Fruit fly (Drosophila melanogaster) whole organism, embryonic: ENCODE data around the gene pigs.

Source experiments
- B-H1 ChIP-seq: fragments of 200-800 bp; sonication (Bioruptor generic); IDR thresholded peaks from 3 replicates; pipeline ENCODE4 v1.3.6; 2022; ENCODE audit warnings: missing biosample characterization, missing genetic modification characterization
- Bgb ChIP-seq: fragments of 200-800 bp; sonication (Bioruptor generic); IDR thresholded peaks from 2 replicates; pipeline ENCODE4 v1.3.6; 2022; ENCODE audit warnings: missing biosample characterization, missing genetic modification characterization; ENCODE audit not compliant: partially characterized antibody
- CG10654 ChIP-seq: fragments of 200-800 bp; sonication (Bioruptor generic); optimal IDR thresholded peaks from 2 replicates; lab custom pipeline; 2016; ENCODE audit warnings: missing biosample characterization, missing genetic modification characterization
- CG10979 ChIP-seq: fragments of 200-800 bp; sonication (Bioruptor generic); optimal IDR thresholded peaks from 2 replicates; lab custom pipeline; 2018; ENCODE audit warnings: missing biosample characterization, mild to moderate bottlenecking, missing genetic modification characterization, moderate library complexity
- CG11093 ChIP-seq: fragments of 200-800 bp; sonication (Bioruptor generic); IDR thresholded peaks from 3 replicates; pipeline ENCODE4 v1.3.6; 2022; ENCODE audit warnings: missing biosample characterization, missing genetic modification characterization
- CG11560 ChIP-seq: fragments of 200-800 bp; sonication (Bioruptor generic); IDR thresholded peaks from 3 replicates; pipeline ENCODE4 v1.3.6; 2022; ENCODE audit warnings: missing biosample characterization, missing genetic modification characterization
- CG12219 ChIP-seq: fragments of 200-800 bp; sonication (Bioruptor generic); optimal IDR thresholded peaks from 3 replicates; lab custom pipeline; 2018; ENCODE audit warnings: missing biosample characterization, mild to moderate bottlenecking, missing genetic modification characterization
- CG13894 ChIP-seq: fragments of 200-800 bp; sonication (Bioruptor generic); optimal IDR thresholded peaks from 3 replicates; lab custom pipeline; 2018; ENCODE audit warnings: missing biosample characterization, mild to moderate bottlenecking, missing genetic modification characterization, moderate library complexity
- CG14667 ChIP-seq: fragments of 200-800 bp; sonication (Bioruptor generic); IDR thresholded peaks from 2 replicates; pipeline ENCODE4 v1.3.6; 2022; ENCODE audit warnings: missing biosample characterization, missing genetic modification characterization
- CG15269 ChIP-seq: fragments of 200-800 bp; sonication (Bioruptor generic); optimal IDR thresholded peaks from 2 replicates; lab custom pipeline; 2018; ENCODE audit warnings: missing biosample characterization, mild to moderate bottlenecking, missing genetic modification characterization, moderate library complexity
- CG15601 ChIP-seq: fragments of 200-800 bp; sonication (Bioruptor generic); optimal IDR thresholded peaks from 3 replicates; lab custom pipeline; 2019; ENCODE audit warnings: missing biosample characterization, mild to moderate bottlenecking, missing genetic modification characterization, moderate library complexity
- CG1602 ChIP-seq: fragments of 200-800 bp; sonication (Bioruptor generic); optimal IDR thresholded peaks from 3 replicates; lab custom pipeline; 2016; ENCODE audit warnings: missing biosample characterization, missing genetic modification characterization
- CG17802 ChIP-seq: fragments of 200-800 bp; sonication (Bioruptor generic); optimal IDR thresholded peaks from 2 replicates; lab custom pipeline; 2018; ENCODE audit warnings: missing biosample characterization, mild to moderate bottlenecking, missing genetic modification characterization, moderate library complexity
- CG31365 ChIP-seq: fragments of 200-800 bp; sonication (Bioruptor generic); optimal IDR thresholded peaks from 2 replicates; lab custom pipeline; 2018; ENCODE audit warnings: missing biosample characterization, mild to moderate bottlenecking, missing genetic modification characterization
- CG32772 ChIP-seq: fragments of 200-800 bp; sonication (Bioruptor generic); IDR thresholded peaks from 2 replicates; pipeline ENCODE4 v1.3.6; 2022; ENCODE audit warnings: missing biosample characterization, missing genetic modification characterization
- CG33557 ChIP-seq: fragments of 200-800 bp; sonication (Bioruptor generic); optimal IDR thresholded peaks from 2 replicates; lab custom pipeline; 2019; ENCODE audit warnings: missing biosample characterization, mild to moderate bottlenecking, missing genetic modification characterization, moderate library complexity
- CG34376 ChIP-seq: fragments of 200-800 bp; sonication (Bioruptor generic); optimal IDR thresholded peaks from 2 replicates; lab custom pipeline; 2018; ENCODE audit warnings: missing biosample characterization, mild to moderate bottlenecking, missing genetic modification characterization
- CG4404 ChIP-seq: fragments of 200-800 bp; sonication (Bioruptor generic); IDR thresholded peaks from 2 replicates; pipeline ENCODE4 v1.3.6; 2022; ENCODE audit warnings: missing biosample characterization, missing genetic modification characterization
- CG4730 ChIP-seq: fragments of 200-800 bp; sonication (Bioruptor generic); IDR thresholded peaks from 2 replicates; pipeline ENCODE4 v1.3.6; 2022; ENCODE audit warnings: missing biosample characterization, missing genetic modification characterization
- CG5180 ChIP-seq: fragments of 200-800 bp; sonication (Bioruptor generic); optimal IDR thresholded peaks from 3 replicates; lab custom pipeline; 2017; ENCODE audit warnings: missing biosample characterization, missing genetic modification characterization, mild to moderate bottlenecking, moderate library complexity, missing genetic modification reagents
- CG6654 ChIP-seq: fragments of 200-800 bp; sonication (Bioruptor generic); optimal IDR thresholded peaks from 2 replicates; lab custom pipeline; 2017; ENCODE audit warnings: missing biosample characterization, mild to moderate bottlenecking, missing genetic modification characterization
- CG7556 ChIP-seq: fragments of 200-800 bp; sonication (Bioruptor generic); optimal IDR thresholded peaks from 2 replicates; lab custom pipeline; 2017; ENCODE audit warnings: missing biosample characterization, mild to moderate bottlenecking, missing genetic modification characterization
- CG7928 ChIP-seq: fragments of 200-800 bp; sonication (Bioruptor generic); optimal IDR thresholded peaks from 2 replicates; lab custom pipeline; 2017; ENCODE audit warnings: missing biosample characterization, mild to moderate bottlenecking, missing genetic modification characterization
- CG8281 ChIP-seq: fragments of 200-800 bp; sonication (Bioruptor generic); optimal IDR thresholded peaks from 2 replicates; lab custom pipeline; 2018; ENCODE audit warnings: missing biosample characterization, mild to moderate bottlenecking, missing genetic modification characterization, moderate library complexity
- HmgZ ChIP-seq: fragments of 200-800 bp; sonication (Bioruptor generic); optimal IDR thresholded peaks from 2 replicates; lab custom pipeline; 2018; ENCODE audit warnings: missing biosample characterization, mild to moderate bottlenecking, missing genetic modification characterization
- Lhr ChIP-seq: fragments of 200-800 bp; sonication (Bioruptor generic); optimal IDR thresholded peaks from 3 replicates; lab custom pipeline; 2017; ENCODE audit warnings: mild to moderate bottlenecking, missing biosample characterization, missing genetic modification reagents, missing genetic modification characterization
- Med ChIP-seq: fragments of 200-800 bp; sonication (Bioruptor generic); peaks from one replicate; lab custom pipeline; 2016; ENCODE audit warnings: missing biosample characterization, missing genetic modification characterization, mild to moderate bottlenecking, inconsistent platforms, moderate library complexity
- Ravus ChIP-seq: fragments of 200-800 bp; sonication (Bioruptor generic); IDR thresholded peaks from 2 replicates; pipeline ENCODE4 v1.3.6; 2022; ENCODE audit warnings: missing biosample characterization, missing genetic modification characterization
- Xrp1 ChIP-seq: fragments of 200-800 bp; sonication (Bioruptor generic); IDR thresholded peaks from 2 replicates; pipeline ENCODE4 v1.3.6; 2022; ENCODE audit warnings: missing biosample characterization, missing genetic modification characterization
- ab ChIP-seq: fragments of 200-800 bp; sonication (Bioruptor generic); optimal IDR thresholded peaks from 2 replicates; lab custom pipeline; 2016; ENCODE audit warnings: missing biosample characterization, missing genetic modification characterization
- az2 ChIP-seq: fragments of 200-800 bp; sonication (Bioruptor generic); optimal IDR thresholded peaks from 3 replicates; lab custom pipeline; 2016; ENCODE audit warnings: missing biosample characterization, missing genetic modification characterization
- bbx ChIP-seq: fragments of 200-800 bp; sonication (Bioruptor generic); IDR thresholded peaks from 2 replicates; pipeline ENCODE4 v1.3.6; 2022; ENCODE audit warnings: missing biosample characterization, missing genetic modification characterization; ENCODE audit not compliant: partially characterized antibody
- cas ChIP-seq: fragments of 200-800 bp; sonication (Bioruptor generic); IDR thresholded peaks from 2 replicates; pipeline ENCODE4 v1.3.6; 2022; ENCODE audit warnings: missing biosample characterization, missing genetic modification characterization
- caup ChIP-seq: fragments of 200-800 bp; sonication (Bioruptor generic); optimal IDR thresholded peaks from 3 replicates; lab custom pipeline; 2017; ENCODE audit warnings: missing biosample characterization, mild to moderate bottlenecking, missing genetic modification characterization, moderate library complexity; ENCODE audit not compliant: severe bottlenecking
- dan ChIP-seq: fragments of 200-800 bp; sonication (Bioruptor generic); IDR thresholded peaks from 2 replicates; pipeline ENCODE4 v1.3.6; 2022; ENCODE audit warnings: missing biosample characterization, missing genetic modification characterization
- dimm ChIP-seq: fragments of 200-800 bp; sonication (Bioruptor generic); IDR thresholded peaks from 2 replicates; pipeline ENCODE4 v1.3.6; 2022; ENCODE audit warnings: missing biosample characterization, missing genetic modification characterization
- dpn ChIP-seq, 2 experiments: fragments of 200-800 bp; sonication (Bioruptor generic); optimal IDR thresholded peaks; 3 replicates each; lab custom pipeline; 2016; ENCODE audit warnings: missing biosample characterization in 2 of 2, missing genetic modification characterization in 2 of 2
- esg ChIP-seq: fragments of 200-800 bp; sonication (Bioruptor generic); conservative IDR thresholded peaks from 2 replicates; pipeline ENCODE4 v1.3.6; 2022; ENCODE audit warnings: missing biosample characterization, missing genetic modification characterization
- exex ChIP-seq: fragments of 200-800 bp; sonication (Bioruptor generic); optimal IDR thresholded peaks from 4 replicates; lab custom pipeline; 2018; ENCODE audit warnings: missing biosample characterization, mild to moderate bottlenecking, missing genetic modification characterization, moderate library complexity
- gcm ChIP-seq: fragments of 200-800 bp; sonication (Bioruptor generic); optimal IDR thresholded peaks from 2 replicates; lab custom pipeline; 2019; ENCODE audit warnings: missing biosample characterization, mild to moderate bottlenecking, missing genetic modification characterization, moderate library complexity
- gfzf ChIP-seq: fragments of 200-800 bp; sonication (Bioruptor generic); optimal IDR thresholded peaks from 2 replicates; lab custom pipeline; 2016; ENCODE audit warnings: missing biosample characterization, mild to moderate bottlenecking, missing genetic modification characterization, moderate library complexity
- grau ChIP-seq: fragments of 200-800 bp; optimal IDR thresholded peaks from 3 replicates; lab custom pipeline; 2019; ENCODE audit warnings: missing biosample characterization, mild to moderate bottlenecking, missing genetic modification characterization, moderate library complexity
- mam ChIP-seq: fragments of 200-800 bp; sonication (Bioruptor generic); optimal IDR thresholded peaks from 3 replicates; lab custom pipeline; 2016; ENCODE audit warnings: missing biosample characterization, missing genetic modification characterization
- mirr ChIP-seq: fragments of 200-800 bp; sonication (Bioruptor generic); optimal IDR thresholded peaks from 3 replicates; lab custom pipeline; 2018; ENCODE audit warnings: missing biosample characterization, mild to moderate bottlenecking, missing genetic modification characterization
- onecut ChIP-seq: fragments of 200-800 bp; sonication (Bioruptor generic); IDR thresholded peaks from 2 replicates; pipeline ENCODE4 v1.3.6; 2022; ENCODE audit warnings: missing biosample characterization, missing genetic modification characterization
- pita ChIP-seq: fragments of 200-800 bp; sonication (Bioruptor generic); optimal IDR thresholded peaks from 2 replicates; lab custom pipeline; 2017; ENCODE audit warnings: missing biosample characterization, mild to moderate bottlenecking, missing genetic modification characterization
- sob ChIP-seq: fragments of 200-800 bp; sonication (Bioruptor generic); IDR thresholded peaks from 2 replicates; pipeline ENCODE4 v1.3.6; 2022; ENCODE audit warnings: missing biosample characterization, missing genetic modification characterization
- ssp ChIP-seq: fragments of 200-800 bp; sonication (Bioruptor generic); IDR thresholded peaks from 2 replicates; pipeline ENCODE4 v1.3.6; 2022; ENCODE audit warnings: missing biosample characterization, missing genetic modification characterization
- tna ChIP-seq: fragments of 200-800 bp; sonication (Bioruptor generic); IDR thresholded peaks from 2 replicates; pipeline ENCODE4 v1.3.6; 2022; ENCODE audit warnings: missing biosample characterization, missing genetic modification characterization; ENCODE audit not compliant: partially characterized antibody
- vfl ChIP-seq: fragments of 200-800 bp; sonication (Bioruptor generic); optimal IDR thresholded peaks from 2 replicates; lab custom pipeline; 2016; ENCODE audit warnings: missing biosample characterization, missing genetic modification characterization

pigs gene

DNA sequence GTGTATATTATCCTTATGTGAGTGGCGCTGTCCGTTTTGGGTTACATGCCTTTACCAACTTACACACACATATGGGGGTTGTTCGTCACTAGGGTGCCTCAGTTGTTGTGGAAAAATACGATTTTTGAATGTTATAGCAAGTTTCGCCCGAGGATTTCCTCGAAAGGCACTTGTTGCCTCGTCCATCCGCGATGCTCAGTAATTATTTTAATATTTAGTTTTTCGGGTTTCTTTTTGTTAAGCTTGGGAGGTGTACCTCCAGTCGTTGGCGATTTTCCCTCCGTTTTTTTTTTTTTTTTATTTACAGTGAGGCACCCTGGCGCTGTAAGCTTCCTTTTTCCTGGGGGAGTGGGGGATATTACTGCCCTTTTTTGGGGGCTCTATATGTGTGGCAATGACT is 96.6 kb downstream of the pigs start (continued):
- TF ChIP-seq B-H1 (GFP tag; lab: Robert Waterston, UW) = no peak; the same call in 2 of the 3 replicates
- peak; percentile 8 for TF ChIP-seq CG1602 (GFP tag; lab: Kevin White, UChicago)
- 0 out of 2 replicates have a peak, but pooled peaks have one; percentile 22 for TF ChIP-seq CG4730
- peak; percentile 54 to 61 for TF ChIP-seq dpn (GFP tag; optimal IDR thresholded peaks at IDR 0.05; lab: Kevin White, UChicago)
- peak; percentile 84 for TF ChIP-seq CG7556
- no peak for TF ChIP-seq Bgb (GFP tag; lab: Robert Waterston, UW)
- no peak for TF ChIP-seq ab (GFP tag; lab: Kevin White, UChicago)
- TF ChIP-seq CG11560 (tag; lab: Robert Waterston, UW) = 0 out of 3 replicates have a peak, but pooled peaks have one; percentile 16
- peak; percentile 55 for TF ChIP-seq az2
- TF ChIP-seq ssp (GFP tag; lab: Robert Waterston, UW) = peak; percentile 35; the same call in 1 of the 2 replicates
- peak; percentile 25 for TF ChIP-seq CG6654 (GFP tag; lab: Kevin White, UChicago)
- no peak for TF ChIP-seq dimm (GFP tag; lab: Robert Waterston, UW)
- peak; percentile 35 for TF ChIP-seq Ravus (GFP tag; lab: Robert Waterston, UW)
- TF ChIP-seq CG14667 = peak; percentile 51
- peak; percentile 75 for TF ChIP-seq grau (tag; lab: Kevin White, UChicago)
- TF ChIP-seq CG15601 (tag; lab: Kevin White, UChicago) = peak; percentile 62
- TF ChIP-seq gfzf (GFP tag; lab: Kevin White, UChicago) = no peak
- TF ChIP-seq Lhr (GFP tag; lab: Kevin White, UChicago) = no peak
- no peak for TF ChIP-seq pita (GFP tag; lab: Kevin White, UChicago)
- no peak for TF ChIP-seq CG4404 (GFP tag; lab: Robert Waterston, UW)
- TF ChIP-seq CG33557 (GFP tag; lab: Kevin White, UChicago) = peak; percentile 52
- no peak for TF ChIP-seq CG10654 (GFP tag; lab: Kevin White, UChicago)
- TF ChIP-seq vfl (GFP tag; lab: Kevin White, UChicago) = peak; percentile 38
- no peak for TF ChIP-seq CG17802 (tag; lab: Kevin White, UChicago)
- TF ChIP-seq CG5180 = peak; percentile 58
- peak; percentile 59 for TF ChIP-seq HmgZ (tag; lab: Kevin White, UChicago)
- TF ChIP-seq gcm (GFP tag; lab: Kevin White, UChicago) = peak; percentile 58
- TF ChIP-seq cas (GFP tag; lab: Robert Waterston, UW) = no peak
- TF ChIP-seq CG12219 (GFP tag; lab: Kevin White, UChicago) = peak; percentile 46
- peak; percentile 82 for TF ChIP-seq CG13894 (tag; lab: Kevin White, UChicago)
- peak; percentile 64 for TF ChIP-seq CG10979
- peak; percentile 9 for TF ChIP-seq CG8281 (tag; lab: Kevin White, UChicago)
- TF ChIP-seq esg = peak; percentile 59
- TF ChIP-seq onecut (GFP tag; lab: Robert Waterston, UW) = peak; percentile 49; the same call in 1 of the 2 replicates
- 0 out of 3 replicates have a peak, but pooled peaks have one; percentile 29 for TF ChIP-seq CG11093 (GFP tag; lab: Robert Waterston, UW)
- peak; percentile 54; the same call in 1 of the 2 replicates for TF ChIP-seq sob (GFP tag; lab: Robert Waterston, UW)
- TF ChIP-seq CG32772 (GFP tag; lab: Robert Waterston, UW) = peak; percentile 54
- TF ChIP-seq caup (GFP tag; lab: Kevin White, UChicago) = peak; percentile 67
- peak; percentile 74 for TF ChIP-seq CG15269 (tag; lab: Kevin White, UChicago)

DNA sequence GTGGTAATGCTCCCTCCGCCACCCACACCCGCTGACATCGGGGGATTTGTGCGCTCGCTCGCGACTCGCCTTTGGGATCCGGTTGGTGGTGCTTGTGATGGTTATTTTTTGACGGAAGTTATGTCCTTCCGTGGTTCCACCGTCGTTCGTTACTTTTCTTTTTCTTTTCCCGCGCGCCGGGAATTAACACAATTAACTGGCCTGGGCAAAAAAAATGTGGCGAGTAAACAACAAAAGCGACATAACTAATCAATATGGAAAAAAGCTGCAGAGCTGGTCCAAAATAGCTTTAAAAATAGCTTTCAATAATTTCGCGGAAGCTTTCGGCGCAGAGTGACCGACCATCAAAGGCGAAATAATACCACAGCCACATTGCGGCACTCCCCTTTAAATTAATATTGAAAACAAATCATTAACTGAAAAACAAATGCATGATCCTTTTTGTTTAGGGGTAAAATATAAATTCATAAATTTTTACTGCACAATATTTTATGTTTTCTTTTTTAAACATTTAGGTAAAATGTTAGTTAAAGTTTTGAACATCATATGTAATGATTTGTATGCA is 98.5 kb downstream of the pigs start, which contains the start of gene CG14440:
TSS of gene CG14440 (minus strand) at position 320 of the 565 bp plus-strand sequence.
- TF ChIP-seq mirr (GFP tag; lab: Kevin White, UChicago) (peak; percentile 39), Xrp1 (0 out of 2 replicates have a peak, but pooled peaks have one; percentile 7), CG31365 (tag; lab: Kevin White, UChicago) (no peak), tna (0 out of 2 replicates have a peak, but pooled peaks have one; percentile 27), mam (GFP tag; lab: Kevin White, UChicago) (no peak), exex (peak; percentile 45), dan (GFP tag; lab: Robert Waterston, UW) (no peak), CG34376 (GFP tag; lab: Kevin White, UChicago) (peak; percentile 33), Med (GFP tag; lab: Kevin White, UChicago) (peak; percentile 77), CG7928 (GFP tag; lab: Kevin White, UChicago) (no peak), bbx (GFP tag; lab: Robert Waterston, UW) (peak; percentile 25; the same call in 1 of the 2 replicates)
